Fruit fly (Drosophila melanogaster) whole organism, prepupa: ENCODE data around the gene Adk2.

Experiments
- CG10631 ChIP-seq: fragments of 200-800 bp; sonication (Bioruptor generic); optimal IDR thresholded peaks from 2 replicates; lab custom pipeline; 2016; ENCODE audit warnings: missing biosample characterization, missing genetic modification characterization
- CG10669 ChIP-seq: fragments of 200-800 bp; sonication (Bioruptor generic); optimal IDR thresholded peaks from 3 replicates; lab custom pipeline; 2018; ENCODE audit warnings: missing biosample characterization, mild to moderate bottlenecking, missing genetic modification characterization, moderate library complexity
- CG1621 ChIP-seq: fragments of 200-800 bp; sonication (Bioruptor generic); optimal IDR thresholded peaks from 3 replicates; lab custom pipeline; 2018; ENCODE audit warnings: missing biosample characterization, mild to moderate bottlenecking, missing genetic modification characterization
- CG3032 ChIP-seq: fragments of 200-800 bp; optimal IDR thresholded peaks from 2 replicates; lab custom pipeline; 2019; ENCODE audit warnings: missing biosample characterization, mild to moderate bottlenecking, missing genetic modification characterization, moderate library complexity
- CG31627 ChIP-seq: fragments of 200-800 bp; sonication (Bioruptor generic); optimal IDR thresholded peaks from 3 replicates; lab custom pipeline; 2016; ENCODE audit warnings: missing biosample characterization, missing genetic modification characterization
- CG32006 ChIP-seq: fragments of 200-800 bp; sonication (Bioruptor generic); optimal IDR thresholded peaks from 3 replicates; lab custom pipeline; 2017; ENCODE audit warnings: missing biosample characterization, mild to moderate bottlenecking, missing genetic modification characterization
- CG34406 ChIP-seq: fragments of 200-800 bp; sonication (Bioruptor generic); optimal IDR thresholded peaks from 3 replicates; lab custom pipeline; 2016; ENCODE audit warnings: missing biosample characterization, missing genetic modification characterization
- CG3919 ChIP-seq: fragments of 200-800 bp; sonication (Bioruptor generic); optimal IDR thresholded peaks from 3 replicates; lab custom pipeline; 2016; ENCODE audit warnings: missing biosample characterization, missing genetic modification characterization
- CG4318 ChIP-seq: fragments of 200-800 bp; sonication (Bioruptor generic); optimal IDR thresholded peaks from 3 replicates; lab custom pipeline; 2017; ENCODE audit warnings: missing biosample characterization, mild to moderate bottlenecking, missing genetic modification characterization
- CG6276 ChIP-seq: fragments of 200-800 bp; sonication (Bioruptor generic); optimal IDR thresholded peaks from 2 replicates; lab custom pipeline; 2017; ENCODE audit warnings: missing biosample characterization, mild to moderate bottlenecking, missing genetic modification characterization
- CG6808 ChIP-seq: fragments of 200-800 bp; sonication (Bioruptor generic); optimal IDR thresholded peaks from 3 replicates; lab custom pipeline; 2017; ENCODE audit warnings: missing biosample characterization, missing genetic modification characterization, mild to moderate bottlenecking, moderate library complexity, missing genetic modification reagents
- CG8119 ChIP-seq: fragments of 200-800 bp; sonication (Bioruptor generic); IDR thresholded peaks from 3 replicates; pipeline ENCODE4 v1.3.6; 2022; ENCODE audit warnings: missing biosample characterization, missing genetic modification characterization
- Eip75B ChIP-seq: fragments of 200-800 bp; sonication (Bioruptor generic); optimal IDR thresholded peaks from 3 replicates; lab custom pipeline; 2016; ENCODE audit warnings: missing biosample characterization, missing genetic modification characterization
- Eip78C ChIP-seq: fragments of 200-800 bp; sonication (Bioruptor generic); peaks from one replicate; lab custom pipeline; 2016; ENCODE audit warnings: missing biosample characterization, missing genetic modification characterization
- Eip93F ChIP-seq: fragments of 200-800 bp; sonication (Bioruptor generic); optimal IDR thresholded peaks from 2 replicates; lab custom pipeline; 2016; ENCODE audit warnings: missing biosample characterization, mild to moderate bottlenecking, missing genetic modification characterization
- Ets96B ChIP-seq: fragments of 200-800 bp; optimal IDR thresholded peaks from 2 replicates; lab custom pipeline; 2019; ENCODE audit warnings: missing biosample characterization, mild to moderate bottlenecking, missing genetic modification characterization, moderate library complexity
- Gug ChIP-seq: fragments of 200-800 bp; sonication (Bioruptor generic); IDR thresholded peaks from 2 replicates; pipeline ENCODE4 v1.3.6; 2022; ENCODE audit warnings: missing biosample characterization, missing genetic modification characterization
- Hr4 ChIP-seq: fragments of 200-800 bp; sonication (Bioruptor generic); optimal IDR thresholded peaks from 3 replicates; lab custom pipeline; 2016; ENCODE audit warnings: missing biosample characterization, missing genetic modification characterization
- Lpt ChIP-seq: fragments of 200-800 bp; sonication (Bioruptor generic); optimal IDR thresholded peaks from 3 replicates; lab custom pipeline; 2016; ENCODE audit warnings: missing biosample characterization, missing genetic modification characterization
- OdsH ChIP-seq: fragments of 200-800 bp; sonication (Bioruptor generic); optimal IDR thresholded peaks from 3 replicates; lab custom pipeline; 2016; ENCODE audit warnings: missing biosample characterization, missing genetic modification characterization
- Smox ChIP-seq: fragments of 200-800 bp; sonication (Bioruptor generic); optimal IDR thresholded peaks from 3 replicates; lab custom pipeline; 2016; ENCODE audit warnings: missing biosample characterization, missing genetic modification characterization
- Sox14 ChIP-seq: fragments of 200-800 bp; sonication (Bioruptor generic); optimal IDR thresholded peaks from 3 replicates; lab custom pipeline; 2016; ENCODE audit warnings: missing biosample characterization, missing genetic modification characterization
- achi ChIP-seq: fragments of 200-800 bp; sonication (Bioruptor generic); optimal IDR thresholded peaks from 3 replicates; lab custom pipeline; 2016; ENCODE audit warnings: missing biosample characterization, missing genetic modification characterization
- acj6 ChIP-seq: fragments of 200-800 bp; sonication (Bioruptor generic); optimal IDR thresholded peaks from 3 replicates; lab custom pipeline; 2016; ENCODE audit warnings: missing biosample characterization, missing genetic modification characterization
- dac ChIP-seq: fragments of 200-800 bp; sonication (Bioruptor generic); optimal IDR thresholded peaks from 2 replicates; lab custom pipeline; 2017; ENCODE audit warnings: missing biosample characterization, mild to moderate bottlenecking, missing genetic modification characterization
- dsx ChIP-seq: fragments of 200-800 bp; optimal IDR thresholded peaks from 3 replicates; lab custom pipeline; 2019; ENCODE audit warnings: missing biosample characterization, mild to moderate bottlenecking, missing genetic modification characterization, moderate library complexity; ENCODE audit not compliant: poor library complexity, severe bottlenecking
- esn ChIP-seq: fragments of 200-800 bp; sonication (Bioruptor generic); optimal IDR thresholded peaks from 2 replicates; lab custom pipeline; 2016; ENCODE audit warnings: missing biosample characterization, mild to moderate bottlenecking, missing genetic modification characterization, moderate library complexity
- fd59A ChIP-seq: fragments of 200-800 bp; sonication (Bioruptor generic); optimal IDR thresholded peaks from 2 replicates; lab custom pipeline; 2017; ENCODE audit warnings: missing biosample characterization, mild to moderate bottlenecking, missing genetic modification characterization, missing genetic modification reagents
- fkh ChIP-seq: fragments of 200-800 bp; sonication (Bioruptor generic); optimal IDR thresholded peaks from 3 replicates; lab custom pipeline; 2017; ENCODE audit warnings: missing biosample characterization, mild to moderate bottlenecking, missing genetic modification characterization, moderate library complexity
- lz ChIP-seq: fragments of 200-800 bp; sonication (Bioruptor generic); optimal IDR thresholded peaks from 3 replicates; lab custom pipeline; 2016; ENCODE audit warnings: missing biosample characterization, missing genetic modification characterization
- pdm3 ChIP-seq: fragments of 200-800 bp; sonication (Bioruptor generic); optimal IDR thresholded peaks from 3 replicates; lab custom pipeline; 2016; ENCODE audit warnings: missing biosample characterization, missing genetic modification characterization
- salr ChIP-seq, 2 experiments: fragments of 200-800 bp; sonication (Bioruptor generic); optimal IDR thresholded peaks; 3 replicates each; lab custom pipeline; 2016 to 2018; ENCODE audit warnings: missing biosample characterization in 2 of 2, missing genetic modification characterization in 2 of 2, mild to moderate bottlenecking in 1 of 2
- spab ChIP-seq: fragments of 200-800 bp; sonication (Bioruptor generic); optimal IDR thresholded peaks from 2 replicates; lab custom pipeline; 2017; ENCODE audit warnings: missing biosample characterization, mild to moderate bottlenecking, missing genetic modification characterization, missing genetic modification reagents
- ss ChIP-seq, 2 experiments: fragments of 200-800 bp; sonication (Bioruptor generic); optimal IDR thresholded peaks; 2 replicates in 1 of 2; 3 replicates in 1 of 2; lab custom pipeline; 2017 to 2018; ENCODE audit warnings: mild to moderate bottlenecking in 2 of 2, missing biosample characterization in 2 of 2, missing genetic modification characterization in 2 of 2, moderate library complexity in 1 of 2
- svp ChIP-seq: fragments of 200-800 bp; sonication (Bioruptor generic); peaks from one replicate; lab custom pipeline; 2016; ENCODE audit warnings: missing biosample characterization, missing genetic modification characterization
- topi ChIP-seq: fragments of 200-800 bp; sonication (Bioruptor generic); optimal IDR thresholded peaks from 3 replicates; lab custom pipeline; 2016; ENCODE audit warnings: missing biosample characterization, missing genetic modification characterization

The Adk2 gene

dm6 chr3L:13066220-13066619 lies 43.7 kb upstream of the Adk2 start:
- peak; percentile 15 for TF ChIP-seq CG34406 (GFP tag; lab: Kevin White, UChicago)
- TF ChIP-seq CG10669 (GFP tag; lab: Kevin White, UChicago) = peak; percentile 14
- no peak for TF ChIP-seq Lpt (GFP tag; lab: Kevin White, UChicago)
- peak; percentile 44 for TF ChIP-seq Ets96B (tag; lab: Kevin White, UChicago)
- peak; percentile 8 for TF ChIP-seq achi (GFP tag; lab: Kevin White, UChicago)
- TF ChIP-seq CG32006 (GFP tag; lab: Kevin White, UChicago) = peak; percentile 61
- peak; percentile 36 for TF ChIP-seq CG6808 (GFP tag; lab: Kevin White, UChicago)
- TF ChIP-seq svp = peak; percentile 43
- TF ChIP-seq CG4318 (GFP tag; lab: Kevin White, UChicago) = peak; percentile 22
- no peak for TF ChIP-seq CG31627 (GFP tag; lab: Kevin White, UChicago)
- TF ChIP-seq dac (GFP tag; lab: Kevin White, UChicago) = no peak
- TF ChIP-seq Eip75B = peak; percentile 12
- TF ChIP-seq CG1621 = no peak
- TF ChIP-seq CG3032 (tag; lab: Kevin White, UChicago) = peak; percentile 50
- TF ChIP-seq OdsH (GFP tag; lab: Kevin White, UChicago) = peak; percentile 30
- peak; percentile 36 for TF ChIP-seq acj6 (GFP tag; lab: Kevin White, UChicago)
- TF ChIP-seq spab = peak; percentile 12
- TF ChIP-seq topi (GFP tag; lab: Kevin White, UChicago) = no peak
- TF ChIP-seq Eip78C (GFP tag; lab: Kevin White, UChicago) = peak; percentile 75
- peak; percentile 12 for TF ChIP-seq CG6276 (GFP tag; lab: Kevin White, UChicago)
- peak; percentile 21 for TF ChIP-seq CG3919 (GFP tag; lab: Kevin White, UChicago)
- TF ChIP-seq esn (GFP tag; lab: Kevin White, UChicago) = peak; percentile 5
- TF ChIP-seq ss (GFP tag; optimal IDR thresholded peaks at IDR 0.05; lab: Kevin White, UChicago) = no peak
- peak; percentile 44; the same call in 2 of the 3 replicates for TF ChIP-seq CG8119 (GFP tag; lab: Robert Waterston, UW)
- TF ChIP-seq lz (GFP tag; lab: Kevin White, UChicago) = no peak
- peak in 1 of 2 experiments; percentile 27 for TF ChIP-seq salr (GFP tag; optimal IDR thresholded peaks at IDR 0.05; lab: Kevin White, UChicago)
- TF ChIP-seq Hr4 (GFP tag; lab: Kevin White, UChicago) = peak; percentile 13
- TF ChIP-seq CG10631 = peak; percentile 52
- no peak for TF ChIP-seq Smox (GFP tag; lab: Kevin White, UChicago)
- peak; percentile 48 for TF ChIP-seq fd59A (GFP tag; lab: Kevin White, UChicago)
- peak; percentile 13 for TF ChIP-seq pdm3 (GFP tag; lab: Kevin White, UChicago)

- TF ChIP-seq CG4318 (GFP tag; lab: Kevin White, UChicago) = no peak
- no peak for TF ChIP-seq svp
- TF ChIP-seq Eip78C (GFP tag; lab: Kevin White, UChicago) = no peak
- no peak for TF ChIP-seq Sox14 (GFP tag; lab: Kevin White, UChicago)
- TF ChIP-seq Ets96B (tag; lab: Kevin White, UChicago) = no peak
- no peak for TF ChIP-seq Lpt (GFP tag; lab: Kevin White, UChicago)
- TF ChIP-seq Gug (GFP tag; lab: Robert Waterston, UW) = no peak
- no peak for TF ChIP-seq pdm3 (GFP tag; lab: Kevin White, UChicago)
- TF ChIP-seq dac (GFP tag; lab: Kevin White, UChicago) = no peak
- no peak for TF ChIP-seq fkh (GFP tag; lab: Kevin White, UChicago)
- TF ChIP-seq Eip93F (GFP tag; lab: Kevin White, UChicago) = no peak
- no peak for TF ChIP-seq dsx (GFP tag; lab: Kevin White, UChicago)
Measured at dm6 chr3L:13065619-13066018, 43.1 kb upstream of the Adk2 start.

DNA sequence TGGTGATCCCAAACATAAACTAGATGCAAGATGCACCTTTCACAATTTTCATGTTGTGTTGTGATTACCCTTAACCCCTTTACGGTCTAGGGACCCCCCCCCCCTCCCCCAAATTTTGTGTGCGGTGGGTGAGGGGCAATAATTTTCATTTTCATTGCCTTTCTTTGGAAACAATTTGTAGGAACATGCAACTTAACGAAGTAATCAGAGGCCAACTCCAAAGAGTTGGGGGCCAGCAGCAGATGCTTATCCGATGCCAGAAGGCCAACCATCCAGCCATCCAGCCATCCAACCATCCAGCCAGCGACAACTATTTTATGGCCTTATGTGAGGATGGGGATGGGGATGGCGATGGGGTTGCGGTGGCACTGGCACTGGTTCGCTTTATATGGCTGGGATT lies 42.4 kb upstream of the Adk2 start:
- TF ChIP-seq svp (peak; percentile 28), CG3032 (tag; lab: Kevin White, UChicago) (no peak)
- TF ChIP-seq, all 60 proteins: peak for 1
